Worm (Caenorhabditis elegans) whole organism, young adult: ENCODE data around the gene atf-4.
A peak's percentile ranks its signal among the peaks of the same experiment; 100 is the strongest.

Experiments
- B0336.3 ChIP-seq: fragments of 200-800 bp; sonication (Bioruptor generic); IDR thresholded peaks from 2 replicates; pipeline ENCODE4 v1.3.6; 2022; ENCODE audit warnings: missing genetic modification characterization, missing compliant biosample characterization
- F37B4.10 ChIP-seq: fragments of 200-800 bp; sonication (Bioruptor generic); IDR thresholded peaks from 2 replicates; pipeline ENCODE4 v1.3.6; 2022; ENCODE audit warnings: missing genetic modification characterization, missing compliant biosample characterization
- F57A8.1 ChIP-seq: fragments of 200-800 bp; sonication (Bioruptor generic); optimal IDR thresholded peaks from 2 replicates; lab custom pipeline; 2018; ENCODE audit warnings: mild to moderate bottlenecking, missing genetic modification characterization, moderate library complexity, missing compliant biosample characterization
- F57C9.4 ChIP-seq: sonication (generic microtip); optimal IDR thresholded peaks from 2 replicates; lab custom pipeline; 2017; ENCODE audit warnings: mild to moderate bottlenecking, missing genetic modification characterization, missing compliant biosample characterization
- Y53G8AR.9 ChIP-seq: fragments of 200-800 bp; sonication (Bioruptor generic); conservative IDR thresholded peaks from 2 replicates; pipeline ENCODE4 v1.3.6; 2022; ENCODE audit warnings: missing genetic modification reagents, missing genetic modification characterization, missing compliant biosample characterization
- Y56A3A.18 ChIP-seq: fragments of 200-800 bp; sonication (Bioruptor generic); IDR thresholded peaks from 2 replicates; pipeline ENCODE4 v1.3.6; 2022; ENCODE audit warnings: missing genetic modification reagents, missing genetic modification characterization, missing compliant biosample characterization
- Y95B8A.8 ChIP-seq: fragments of 200-800 bp; sonication (Bioruptor generic); IDR thresholded peaks from 2 replicates; pipeline ENCODE4 v1.3.6; 2022; ENCODE audit warnings: missing genetic modification reagents, missing genetic modification characterization, missing compliant biosample characterization
- ZK185.1 ChIP-seq: sonication (generic microtip); optimal IDR thresholded peaks from 2 replicates; lab custom pipeline; 2016; ENCODE audit warnings: mild to moderate bottlenecking, missing genetic modification characterization, missing compliant biosample characterization; ENCODE audit not compliant: poor library complexity, severe bottlenecking
- akir-1 ChIP-seq: fragments of 200-800 bp; sonication (Bioruptor generic); optimal IDR thresholded peaks from 2 replicates; lab custom pipeline; 2018; ENCODE audit warnings: mild to moderate bottlenecking, missing genetic modification characterization, moderate library complexity, missing compliant biosample characterization
- ama-1 ChIP-seq, 3 experiments: fragments of 150-350 bp in 1 of 3; sonication (generic microtip) in 2 of 3; optimal IDR thresholded peaks; 2 replicates each; lab custom pipeline; 2014 to 2018; ENCODE audit warnings: missing biosample characterization in 2 of 3, missing genetic modification characterization in 2 of 3, missing genetic modification reagents in 2 of 3
- aptf-3 ChIP-seq: fragments of 200-800 bp; sonication (Bioruptor generic); IDR thresholded peaks from 2 replicates; pipeline ENCODE4 v1.3.6; 2022; ENCODE audit warnings: missing genetic modification characterization, missing compliant biosample characterization
- attf-6 ChIP-seq: fragments of 200-800 bp; sonication (Bioruptor generic); IDR thresholded peaks from 2 replicates; pipeline ENCODE4 v1.3.6; 2022; ENCODE audit warnings: missing genetic modification reagents, missing genetic modification characterization, missing compliant biosample characterization
- bed-1 ChIP-seq: fragments of 200-800 bp; sonication (Bioruptor generic); IDR thresholded peaks from 2 replicates; pipeline ENCODE4 v1.3.6; 2022; ENCODE audit warnings: missing genetic modification reagents, missing genetic modification characterization, missing compliant biosample characterization
- cebp-1 ChIP-seq, 2 experiments: fragments of 200-800 bp in 1 of 2; sonication (Bioruptor generic) in 1 of 2; sonication (generic microtip) in 1 of 2; IDR thresholded peaks in 1 of 2; optimal IDR thresholded peaks in 1 of 2; 2 replicates each; pipeline versions ENCODE4 v1.3.6 to Lab custom; 2017 to 2022; ENCODE audit warnings: missing compliant biosample characterization in 2 of 2, missing genetic modification characterization in 2 of 2, mild to moderate bottlenecking in 1 of 2, missing genetic modification reagents in 1 of 2, moderate library complexity in 1 of 2
- ceh-58 ChIP-seq: fragments of 200-800 bp; sonication (Bioruptor generic); IDR thresholded peaks from 2 replicates; pipeline ENCODE4 v1.3.6; 2022; ENCODE audit warnings: missing genetic modification characterization, missing compliant biosample characterization
- ceh-79 ChIP-seq: sonication (generic microtip); optimal IDR thresholded peaks from 2 replicates; lab custom pipeline; 2017; ENCODE audit warnings: mild to moderate bottlenecking, missing genetic modification characterization, missing compliant biosample characterization
- chd-7 ChIP-seq: sonication (generic microtip); optimal IDR thresholded peaks from 2 replicates; lab custom pipeline; 2016; ENCODE audit warnings: mild to moderate bottlenecking, missing genetic modification characterization, moderate library complexity, missing compliant biosample characterization
- die-1 ChIP-seq: sonication (generic microtip); optimal IDR thresholded peaks from 2 replicates; lab custom pipeline; 2016; ENCODE audit warnings: missing genotype, mild to moderate bottlenecking, missing genetic modification characterization, missing compliant biosample characterization
- dpl-1 ChIP-seq: fragments of 150-350 bp; optimal IDR thresholded peaks from 2 replicates; lab custom pipeline; 2014; ENCODE audit warnings: missing biosample characterization, missing genetic modification reagents, missing genetic modification characterization
- efl-1 ChIP-seq: fragments of 150-350 bp; optimal IDR thresholded peaks from 2 replicates; lab custom pipeline; 2014; ENCODE audit warnings: missing biosample characterization, missing genetic modification reagents, missing genetic modification characterization
- egl-18 ChIP-seq: fragments of 200-800 bp; sonication (Bioruptor generic); IDR thresholded peaks from 2 replicates; pipeline ENCODE4 v1.3.6; 2022; ENCODE audit warnings: missing genetic modification reagents, missing genetic modification characterization, missing compliant biosample characterization
- egl-44 ChIP-seq: fragments of 200-800 bp; sonication (Bioruptor generic); IDR thresholded peaks from 2 replicates; pipeline ENCODE4 v1.3.6; 2022; ENCODE audit warnings: missing genetic modification reagents, missing genetic modification characterization, missing compliant biosample characterization
- fkh-3 ChIP-seq: sonication (generic microtip); optimal IDR thresholded peaks from 2 replicates; lab custom pipeline; 2016; ENCODE audit warnings: mild to moderate bottlenecking, missing genetic modification characterization, missing compliant biosample characterization
- hlh-26 ChIP-seq: fragments of 200-800 bp; sonication (Bioruptor generic); conservative IDR thresholded peaks from 2 replicates; pipeline ENCODE4 v1.3.6; 2022; ENCODE audit warnings: missing genetic modification reagents, missing genetic modification characterization, missing compliant biosample characterization
- hmg-1.2 ChIP-seq: fragments of 200-800 bp; sonication (Bioruptor generic); IDR thresholded peaks from 2 replicates; pipeline ENCODE4 v1.3.6; 2022; ENCODE audit warnings: missing genetic modification reagents, missing genetic modification characterization, missing compliant biosample characterization
- hmg-20 ChIP-seq: fragments of 200-800 bp; sonication (Bioruptor generic); IDR thresholded peaks from 2 replicates; pipeline ENCODE4 v1.3.6; 2022; ENCODE audit warnings: missing genetic modification reagents, missing genetic modification characterization, missing compliant biosample characterization
- hrde-1 ChIP-seq: sonication (generic microtip); optimal IDR thresholded peaks from 2 replicates; lab custom pipeline; 2016; ENCODE audit warnings: missing genetic modification characterization, mild to moderate bottlenecking, missing compliant biosample characterization, moderate library complexity, missing genotype, missing genetic modification reagents, borderline replicate concordance
- hsf-1 ChIP-seq: fragments of 200-800 bp; sonication (Bioruptor generic); IDR thresholded peaks from 2 replicates; pipeline ENCODE4 v1.3.6; 2022; ENCODE audit warnings: missing genetic modification reagents, missing genetic modification characterization, missing compliant biosample characterization
- let-607 ChIP-seq, 2 experiments: fragments of 200-800 bp in 1 of 2; sonication (Bioruptor generic) in 1 of 2; sonication (generic microtip) in 1 of 2; optimal IDR thresholded peaks; 2 replicates each; lab custom pipeline; 2016 to 2018; ENCODE audit warnings: mild to moderate bottlenecking in 2 of 2, missing compliant biosample characterization in 2 of 2, missing genetic modification characterization in 2 of 2, moderate library complexity in 2 of 2, missing genotype in 1 of 2
- lin-40 ChIP-seq: sonication (generic microtip); optimal IDR thresholded peaks from 2 replicates; lab custom pipeline; 2016; ENCODE audit warnings: missing genetic modification characterization, mild to moderate bottlenecking, missing compliant biosample characterization, missing genotype, missing genetic modification reagents
- lin-54 ChIP-seq: fragments of 200-800 bp; sonication (Bioruptor generic); optimal IDR thresholded peaks from 2 replicates; lab custom pipeline; 2018; ENCODE audit warnings: mild to moderate bottlenecking, missing genetic modification characterization, missing compliant biosample characterization
- madf-10 ChIP-seq: sonication (generic microtip); optimal IDR thresholded peaks from 2 replicates; lab custom pipeline; 2016; ENCODE audit warnings: mild to moderate bottlenecking, missing genetic modification characterization, missing compliant biosample characterization
- madf-6 ChIP-seq: fragments of 200-800 bp; sonication (Bioruptor generic); IDR thresholded peaks from 2 replicates; pipeline ENCODE4 v1.3.6; 2022; ENCODE audit warnings: missing genetic modification reagents, missing genetic modification characterization, missing compliant biosample characterization
- madf-8 ChIP-seq: fragments of 200-800 bp; sonication (Bioruptor generic); conservative IDR thresholded peaks from 2 replicates; pipeline ENCODE4 v1.3.6; 2022; ENCODE audit warnings: missing genetic modification reagents, missing genetic modification characterization, missing compliant biosample characterization
- mcd-1 ChIP-seq: fragments of 200-800 bp; sonication (Bioruptor generic); IDR thresholded peaks from 2 replicates; pipeline ENCODE4 v1.3.6; 2022; ENCODE audit warnings: missing genetic modification reagents, missing genetic modification characterization, missing compliant biosample characterization
- mxl-1 ChIP-seq: sonication (generic microtip); optimal IDR thresholded peaks from 2 replicates; lab custom pipeline; 2016; ENCODE audit warnings: missing genetic modification characterization, missing compliant biosample characterization
- nhr-80 ChIP-seq: sonication (generic microtip); optimal IDR thresholded peaks from 2 replicates; lab custom pipeline; 2016; ENCODE audit warnings: missing genetic modification characterization, missing compliant biosample characterization
- pbrm-1 ChIP-seq: fragments of 200-800 bp; sonication (Bioruptor generic); IDR thresholded peaks from 2 replicates; pipeline ENCODE4 v1.3.6; 2022; ENCODE audit warnings: missing genetic modification reagents, missing genetic modification characterization, missing compliant biosample characterization
- pha-4 ChIP-seq: fragments of 150-350 bp; sonication (generic microtip); optimal IDR thresholded peaks from 2 replicates; lab custom pipeline; 2014; ENCODE audit warnings: missing biosample characterization, missing genetic modification reagents, missing genetic modification characterization
- snpc-1.3 ChIP-seq: sonication (generic microtip); optimal IDR thresholded peaks from 2 replicates; lab custom pipeline; 2017; ENCODE audit warnings: missing genetic modification characterization, mild to moderate bottlenecking, missing compliant biosample characterization, antibody characterized with exemption, moderate library complexity, missing genotype, missing genetic modification reagents; ENCODE audit not compliant: insufficient read depth
- snpc-3.4 ChIP-seq: sonication (generic microtip); optimal IDR thresholded peaks from 2 replicates; lab custom pipeline; 2017; ENCODE audit warnings: missing genetic modification characterization, mild to moderate bottlenecking, missing compliant biosample characterization, antibody characterized with exemption, moderate library complexity, missing genotype, missing genetic modification reagents
- somi-1 ChIP-seq: fragments of 200-800 bp; sonication (Bioruptor generic); optimal IDR thresholded peaks from 2 replicates; lab custom pipeline; 2018; ENCODE audit warnings: mild to moderate bottlenecking, missing genetic modification characterization, missing compliant biosample characterization
- unc-130 ChIP-seq: sonication (generic microtip); optimal IDR thresholded peaks from 2 replicates; lab custom pipeline; 2016; ENCODE audit warnings: missing genetic modification reagents, missing genetic modification characterization, missing compliant biosample characterization
- unc-62 ChIP-seq: fragments of 150-350 bp; optimal IDR thresholded peaks from 2 replicates; lab custom pipeline; 2014; ENCODE audit warnings: missing biosample characterization, missing genetic modification reagents, missing genetic modification characterization
- zfh-2 ChIP-seq: fragments of 200-800 bp; sonication (Bioruptor generic); conservative IDR thresholded peaks from 2 replicates; pipeline ENCODE4 v1.3.6; 2022; ENCODE audit warnings: missing genetic modification reagents, missing genetic modification characterization, missing compliant biosample characterization
- ztf-25 ChIP-seq: fragments of 200-800 bp; sonication (Bioruptor generic); IDR thresholded peaks from 2 replicates; pipeline ENCODE4 v1.3.6; 2022; ENCODE audit warnings: missing genetic modification reagents, missing genetic modification characterization, missing compliant biosample characterization
- ztf-26 ChIP-seq: sonication (generic microtip); optimal IDR thresholded peaks from 2 replicates; lab custom pipeline; 2017; ENCODE audit warnings: missing genetic modification characterization, missing compliant biosample characterization
- ztf-6 ChIP-seq: fragments of 200-800 bp; sonication (Bioruptor generic); IDR thresholded peaks from 2 replicates; pipeline ENCODE4 v1.3.6; 2022; ENCODE audit warnings: missing genetic modification reagents, missing genetic modification characterization, missing compliant biosample characterization

atf-4 gene

DNA sequence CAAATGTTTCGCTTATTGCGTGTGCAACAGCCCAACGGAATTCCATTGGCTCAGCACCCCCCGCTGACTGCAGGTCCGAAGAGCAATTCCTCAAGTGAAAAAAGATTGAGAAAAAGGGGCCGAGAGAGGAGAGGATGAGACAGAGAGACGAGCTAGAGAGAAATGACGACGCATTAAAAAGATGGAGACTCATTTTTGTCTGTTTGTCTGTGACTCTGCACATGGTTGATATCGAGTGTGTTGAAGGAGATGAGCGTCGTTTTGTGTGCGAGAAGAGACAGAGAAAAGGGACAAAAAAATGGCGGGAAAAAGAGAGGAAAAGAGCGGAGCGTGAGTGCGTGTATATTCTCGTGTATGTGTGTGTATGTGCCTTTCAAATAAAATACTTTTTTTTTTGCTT, 30.4 kb upstream of the atf-4 start (continued):
- TF ChIP-seq madf-10 (tag; lab: Kevin White, UChicago) (peak; percentile 78), mcd-1 (GFP tag; lab: Robert Waterston, UW) (peak; percentile 55), hmg-20 (GFP tag; lab: Robert Waterston, UW) (no peak), lin-40 (tag; lab: Kevin White, UChicago) (peak; percentile 89), F37B4.10 (no peak), let-607 (tag; optimal IDR thresholded peaks at IDR 0.05; lab: Kevin White, UChicago) (no peak), F57A8.1 (GFP tag; lab: Kevin White, UChicago) (no peak), efl-1 (GFP tag; lab: Kevin White, UChicago) (peak; percentile 15), pbrm-1 (no peak; the same call in 1 of the 2 replicates), unc-62 (GFP tag; lab: Kevin White, UChicago) (no peak), madf-8 (GFP tag; lab: Robert Waterston, UW) (no peak), akir-1 (GFP tag; lab: Kevin White, UChicago) (no peak), bed-1 (no peak), snpc-1.3 (tag; lab: Kevin White, UChicago) (no peak), somi-1 (peak; percentile 81), chd-7 (tag; lab: Kevin White, UChicago) (peak; percentile 53), fkh-3 (tag; lab: Kevin White, UChicago) (no peak), zfh-2 (GFP tag; lab: Robert Waterston, UW) (peak; percentile 96), ztf-6 (GFP tag; lab: Robert Waterston, UW) (peak; percentile 28; the same call in 1 of the 2 replicates), egl-44 (GFP tag; lab: Robert Waterston, UW) (no peak), ceh-58 (no peak), Y53G8AR.9 (GFP tag; lab: Robert Waterston, UW) (0 out of 2 replicates have a peak, but pooled peaks have one; percentile 33), ZK185.1 (peak; percentile 59), egl-18 (GFP tag; lab: Robert Waterston, UW) (no peak), madf-6 (no peak; the same call in 1 of the 2 replicates), Y95B8A.8 (GFP tag; lab: Robert Waterston, UW) (no peak), F57C9.4 (tag; lab: Kevin White, UChicago) (no peak), aptf-3 (GFP tag; lab: Robert Waterston, UW) (no peak), B0336.3 (peak; percentile 72), nhr-80 (tag; lab: Kevin White, UChicago) (peak; percentile 74), hlh-26 (GFP tag; lab: Robert Waterston, UW) (no peak), mxl-1 (tag; lab: Kevin White, UChicago) (no peak), hrde-1 (no peak), cebp-1 (GFP tag; IDR thresholded peaks at IDR 0.05; lab: Robert Waterston, UW) (no peak), cebp-1 (tag; optimal IDR thresholded peaks at IDR 0.05; lab: Kevin White, UChicago) (peak; percentile 81), unc-130 (GFP tag; lab: Kevin White, UChicago) (no peak), attf-6 (GFP tag; lab: Robert Waterston, UW) (no peak), ztf-25 (GFP tag; lab: Robert Waterston, UW) (no peak), hmg-1.2 (GFP tag; lab: Robert Waterston, UW) (peak; percentile 82), ceh-79 (tag; lab: Kevin White, UChicago) (no peak), Y56A3A.18 (GFP tag; lab: Robert Waterston, UW) (no peak), hsf-1 (GFP tag; lab: Robert Waterston, UW) (no peak), dpl-1 (peak; percentile 19), die-1 (tag; lab: Kevin White, UChicago) (peak; percentile 17), pha-4 (peak; percentile 53), lin-54 (GFP tag; lab: Kevin White, UChicago) (peak; percentile 9), snpc-3.4 (tag; lab: Kevin White, UChicago) (no peak), ama-1 (optimal IDR thresholded peaks at IDR 0.05; lab: Kevin White, UChicago) (no peak), ama-1 (GFP tag; optimal IDR thresholded peaks at IDR 0.05; lab: Kevin White, UChicago) (no peak), ztf-26 (tag; lab: Kevin White, UChicago) (peak; percentile 57)
